In the genomic region with DNA sequence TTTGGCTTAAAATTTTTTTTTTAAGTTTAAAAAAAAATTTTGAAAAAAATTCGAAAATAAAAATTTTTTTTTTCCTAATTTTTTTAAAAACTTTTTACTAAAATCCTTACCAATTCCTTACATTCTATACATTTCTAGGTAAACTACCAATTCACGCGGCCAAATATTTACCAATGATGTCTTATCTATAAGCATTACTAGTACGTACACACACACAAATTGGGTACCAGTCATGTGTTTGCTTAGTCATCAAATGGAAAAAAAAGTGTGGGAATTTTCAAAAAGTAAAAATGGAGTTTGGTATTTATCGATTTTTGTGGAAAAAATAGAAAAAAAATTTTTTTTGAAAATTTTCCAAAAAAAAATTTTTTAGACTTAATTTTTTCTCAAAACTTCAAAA, we compare ENCODE assay signal across 2 worm cellular contexts.
TF ChIP-seq lines count a peak whose summit lies in the region.

A gene (minus strand): TSS at position 134 of the 400 bp plus-strand sequence.

TF ChIP-seq in whole organism, L3 larva, 47 proteins besides CTCF, POLR2A, EP300 and RAD21:
- no peak for TF ChIP-seq ceh-28 (tag; optimal IDR thresholded peaks at IDR 0.05; lab: Kevin White, UChicago)
- TF ChIP-seq nhr-11 (tag; optimal IDR thresholded peaks at IDR 0.05; lab: Kevin White, UChicago): no peak
- peak; percentile 23 for TF ChIP-seq jun-1 (tag; optimal IDR thresholded peaks at IDR 0.05; lab: Kevin White, UChicago)
- TF ChIP-seq nhr-23 (tag; optimal IDR thresholded peaks at IDR 0.05; lab: Kevin White, UChicago): no peak
- TF ChIP-seq nhr-28 (tag; optimal IDR thresholded peaks at IDR 0.05; lab: Kevin White, UChicago): no peak
- TF ChIP-seq pha-4 (tag; optimal IDR thresholded peaks at IDR 0.05; lab: Kevin White, UChicago): peak; percentile 93
- no peak for TF ChIP-seq zag-1 (tag; optimal IDR thresholded peaks at IDR 0.05; lab: Kevin White, UChicago)
- TF ChIP-seq nfya-1 (tag; optimal IDR thresholded peaks at IDR 0.05; lab: Kevin White, UChicago; ENCODE audit: insufficient read depth): no peak
- no peak for TF ChIP-seq fkh-2 (tag; optimal IDR thresholded peaks at IDR 0.05; lab: Kevin White, UChicago)
- TF ChIP-seq nhr-12 (tag; optimal IDR thresholded peaks at IDR 0.05; lab: Kevin White, UChicago): no peak
- peak; percentile 3 for TF ChIP-seq pqm-1 (tag; optimal IDR thresholded peaks at IDR 0.05; lab: Kevin White, UChicago)
- no peak for TF ChIP-seq mml-1 (tag; optimal IDR thresholded peaks at IDR 0.05; lab: Kevin White, UChicago)
- no peak for TF ChIP-seq unc-62 (GFP tag; optimal IDR thresholded peaks at IDR 0.05; lab: Kevin White, UChicago)
- no peak for TF ChIP-seq skn-1 (tag; optimal IDR thresholded peaks at IDR 0.05; lab: Kevin White, UChicago)
- no peak for TF ChIP-seq ceh-16 (tag; optimal IDR thresholded peaks at IDR 0.05; lab: Kevin White, UChicago)
- TF ChIP-seq egl-27 (tag; optimal IDR thresholded peaks at IDR 0.05; lab: Kevin White, UChicago): no peak
- TF ChIP-seq nhr-77 (tag; optimal IDR thresholded peaks at IDR 0.05; lab: Kevin White, UChicago): no peak
- TF ChIP-seq fos-1 (tag; optimal IDR thresholded peaks at IDR 0.05; lab: Kevin White, UChicago): no peak

TF ChIP-seq in whole organism, L4 larva, 104 proteins besides CTCF, POLR2A, EP300 and RAD21:
- peak; percentile 43 for TF ChIP-seq dve-1 (tag; optimal IDR thresholded peaks at IDR 0.05; lab: Kevin White, UChicago; ENCODE audit: insufficient read depth)
- TF ChIP-seq nhr-6 (tag; optimal IDR thresholded peaks at IDR 0.05; lab: Kevin White, UChicago): peak; percentile 1
- TF ChIP-seq spr-1 (tag; optimal IDR thresholded peaks at IDR 0.05; lab: Kevin White, UChicago): no peak
- TF ChIP-seq daf-16 (GFP tag; optimal IDR thresholded peaks at IDR 0.05; lab: Kevin White, UChicago): no peak
- peak; percentile 83 for TF ChIP-seq daf-16 (tag; optimal IDR thresholded peaks at IDR 0.05; lab: Kevin White, UChicago)
- TF ChIP-seq lir-3 (tag; optimal IDR thresholded peaks at IDR 0.05; lab: Kevin White, UChicago): no peak
- peak; percentile 34 for TF ChIP-seq hlh-30 (tag; optimal IDR thresholded peaks at IDR 0.05; lab: Kevin White, UChicago; ENCODE audit: insufficient read depth)
- TF ChIP-seq daf-19 (GFP tag; conservative IDR thresholded peaks at IDR 0.05; lab: Robert Waterston, UW): no peak
- no peak for TF ChIP-seq zag-1 (tag; optimal IDR thresholded peaks at IDR 0.05; lab: Kevin White, UChicago)
